Fruit fly (Drosophila melanogaster) whole organism: ENCODE results near the gene ssp.

ENCODE experiments used
- CG8478 ChIP-seq: fragments of >200 bp; optimal IDR thresholded peaks from 2 replicates; lab custom pipeline; 2018; ENCODE audit warnings: inconsistent platforms
- Dll ChIP-seq: fragments of >200 bp; optimal IDR thresholded peaks from 2 replicates; lab custom pipeline; 2017
- pan ChIP-seq: fragments of >200 bp; optimal IDR thresholded peaks from 2 replicates; lab custom pipeline; 2017

dm6 chr3L:12090184-12090897 lies 27.7 kb upstream of the ssp start:
- TF ChIP-seq CG8478 (lab: Kevin White, UChicago) (no peak), pan (lab: Kevin White, UChicago) (no peak), Dll (lab: Kevin White, UChicago) (no peak)
